Fruit fly (Drosophila melanogaster) Kc167 (cell line): Measurements from ENCODE around the gene CG9328.

Source experiments
- Myc ChIP-seq: fragments of >200 bp; optimal IDR thresholded peaks from 2 replicates; lab custom pipeline; 2017; ENCODE audit warnings: missing external identifiers
- Sin3A ChIP-seq: fragments of >200 bp; optimal IDR thresholded peaks from 2 replicates; lab custom pipeline; 2018; ENCODE audit warnings: missing external identifiers
- h ChIP-seq: fragments of >200 bp; optimal IDR thresholded peaks from 3 replicates; lab custom pipeline; 2018; ENCODE audit warnings: missing external identifiers
- insv ChIP-seq: fragments of >200 bp; optimal IDR thresholded peaks from 3 replicates; lab custom pipeline; 2018; ENCODE audit warnings: missing external identifiers
- psq ChIP-seq: fragments of >200 bp; optimal IDR thresholded peaks from 2 replicates; lab custom pipeline; 2017; ENCODE audit warnings: missing external identifiers
- ttk ChIP-seq: sonication (Bioruptor generic); optimal IDR thresholded peaks from 2 replicates; lab custom pipeline; 2017; ENCODE audit warnings: missing external identifiers

- TF ChIP-seq Myc (lab: Kevin White, UChicago): no peak
- TF ChIP-seq h (lab: Kevin White, UChicago): no peak
- TF ChIP-seq insv (lab: Kevin White, UChicago): no peak
- no peak for TF ChIP-seq psq (lab: Kevin White, UChicago)
- TF ChIP-seq Sin3A: no peak
- TF ChIP-seq ttk: no peak
These were observed 6.2 kb downstream of the CG9328 start for dm6 chr2L:20803733-20804164.
